Fruit fly (Drosophila melanogaster): ENCODE measurements around the gene CG43155.
A peak's percentile ranks its signal among the peaks of the same experiment; 100 is the strongest.

Gene CG43155

dm6 chrX:11454189-11454882 lies 5.2 kb upstream of the CG43155 start, which contains the start of the genes Evi5 and HP5 (continued):
- no peak for TF ChIP-seq CG10431 (GFP tag; optimal IDR thresholded peaks at IDR 0.05)
- TF ChIP-seq CG8924 (tag; optimal IDR thresholded peaks at IDR 0.05), result peak; percentile 14
- no peak for TF ChIP-seq CG32767 (GFP tag; IDR thresholded peaks at IDR 0.05)
- no peak for TF ChIP-seq CG10321 (GFP tag; IDR thresholded peaks at IDR 0.05)
- TF ChIP-seq CG15696 (tag; optimal IDR thresholded peaks at IDR 0.05), result peak; percentile 42
- peak; percentile 18 for TF ChIP-seq abd-A (tag; optimal IDR thresholded peaks at IDR 0.05)
- no peak for TF ChIP-seq gcm2 (GFP tag; optimal IDR thresholded peaks at IDR 0.05)
- no peak for TF ChIP-seq D19B (GFP tag; optimal IDR thresholded peaks at IDR 0.05)
- peak; percentile 33 for TF ChIP-seq CG13424 (tag; optimal IDR thresholded peaks at IDR 0.05)
- peak; percentile 30 for TF ChIP-seq Atf-2 (GFP tag; optimal IDR thresholded peaks at IDR 0.05)
- TF ChIP-seq NK7.1 (GFP tag; optimal IDR thresholded peaks at IDR 0.05), result peak; percentile 1
- TF ChIP-seq Meics (GFP tag; optimal IDR thresholded peaks at IDR 0.05), result peak; percentile 28
- TF ChIP-seq NC2β (GFP tag; optimal IDR thresholded peaks at IDR 0.05), result peak; percentile 24
- TF ChIP-seq peb (GFP tag; IDR thresholded peaks at IDR 0.05), result no peak
- TF ChIP-seq cato (GFP tag; optimal IDR thresholded peaks at IDR 0.05; ENCODE audit: borderline replicate concordance), result no peak
- TF ChIP-seq CTCF (GFP tag; optimal IDR thresholded peaks at IDR 0.05), result peak; percentile 90
- TF ChIP-seq CG12391 (tag; optimal IDR thresholded peaks at IDR 0.05), result peak; percentile 49
- no peak for TF ChIP-seq CG12744 (GFP tag; optimal IDR thresholded peaks at IDR 0.05)
- no peak for TF ChIP-seq fru (optimal IDR thresholded peaks at IDR 0.05)
- peak; percentile 66 for TF ChIP-seq Aef1 (GFP tag; IDR thresholded peaks at IDR 0.05)
- TF ChIP-seq pfk (GFP tag; optimal IDR thresholded peaks at IDR 0.05), result no peak
- peak; percentile 29 for TF ChIP-seq CG5245 (GFP tag; optimal IDR thresholded peaks at IDR 0.05)
- TF ChIP-seq Sox102F (GFP tag; optimal IDR thresholded peaks at IDR 0.05), result no peak
- no peak for TF ChIP-seq CG13296 (GFP tag; optimal IDR thresholded peaks at IDR 0.05)
- no peak for TF ChIP-seq her (GFP tag; optimal IDR thresholded peaks at IDR 0.05)
- no peak for TF ChIP-seq CG3407 (GFP tag; optimal IDR thresholded peaks at IDR 0.05)
- TF ChIP-seq mam (GFP tag; optimal IDR thresholded peaks at IDR 0.05), result peak; percentile 84
- TF ChIP-seq Dp (GFP tag; optimal IDR thresholded peaks at IDR 0.05), result peak; percentile 41
- TF ChIP-seq ash1 (GFP tag; optimal IDR thresholded peaks at IDR 0.05), result no peak
- no peak for TF ChIP-seq croc (GFP tag; conservative IDR thresholded peaks at IDR 0.05)
- TF ChIP-seq nau (GFP tag; optimal IDR thresholded peaks at IDR 0.05), result no peak
- peak; percentile 85 for TF ChIP-seq slbo (GFP tag; IDR thresholded peaks at IDR 0.05)
- TF ChIP-seq Awh (GFP tag; IDR thresholded peaks at IDR 0.05), result 0 out of 2 replicates have a peak, but pooled peaks have one; percentile 20
- TF ChIP-seq ara (GFP tag; IDR thresholded peaks at IDR 0.05), result no peak
- no peak for TF ChIP-seq ham (GFP tag; IDR thresholded peaks at IDR 0.05)
- TF ChIP-seq kay (GFP tag; optimal IDR thresholded peaks at IDR 0.05), result peak; percentile 11
- TF ChIP-seq HLH4C (GFP tag; IDR thresholded peaks at IDR 0.05; ENCODE audit: partially characterized antibody), result 0 out of 3 replicates have a peak, but pooled peaks have one; percentile 22
- TF ChIP-seq CG12071 (GFP tag; optimal IDR thresholded peaks at IDR 0.05), result no peak
- TF ChIP-seq CG4328 (GFP tag; optimal IDR thresholded peaks at IDR 0.05), result no peak
- peak; percentile 1 for TF ChIP-seq Dip3 (GFP tag; optimal IDR thresholded peaks at IDR 0.05)
- TF ChIP-seq corto (GFP tag; optimal IDR thresholded peaks at IDR 0.05), result no peak
- TF ChIP-seq insv (GFP tag; optimal IDR thresholded peaks at IDR 0.05), result no peak
- peak; percentile 57 for TF ChIP-seq CG17829 (tag; optimal IDR thresholded peaks at IDR 0.05)
- TF ChIP-seq gro (GFP tag; optimal IDR thresholded peaks at IDR 0.05), result peak; percentile 67
- peak; percentile 32 for TF ChIP-seq CG9609 (GFP tag; optimal IDR thresholded peaks at IDR 0.05)
- TF ChIP-seq ranshi (GFP tag; IDR thresholded peaks at IDR 0.05), result peak; percentile 73; the same call in 1 of the 2 replicates
- no peak for TF ChIP-seq CG4617 (GFP tag; optimal IDR thresholded peaks at IDR 0.05; ENCODE audit: borderline replicate concordance)
- TF ChIP-seq CG18764 (GFP tag; optimal IDR thresholded peaks at IDR 0.05), result no peak
- TF ChIP-seq Dad (GFP tag; optimal IDR thresholded peaks at IDR 0.05), result no peak
- TF ChIP-seq br (optimal IDR thresholded peaks at IDR 0.05), result no peak
- peak; percentile 58 for TF ChIP-seq sug (tag; optimal IDR thresholded peaks at IDR 0.05)
